Fruit fly (Drosophila melanogaster): ENCODE data around the gene cona.

- TF ChIP-seq spab (GFP tag; optimal IDR thresholded peaks at IDR 0.05) (no peak), CG6854 (GFP tag; optimal IDR thresholded peaks at IDR 0.05) (no peak)
These were observed 23.9 kb upstream of the cona start, which contains the start of gene hmw for dm6 chr3R:18361694-18362093.

Data from whole organism, prepupa.